Fruit fly (Drosophila melanogaster) whole organism, prepupa: ENCODE results near the gene Chchd2.

Experiments
- Blimp-1 ChIP-seq: fragments of 200-800 bp; sonication (Bioruptor generic); optimal IDR thresholded peaks from 3 replicates; lab custom pipeline; 2017; ENCODE audit warnings: missing biosample characterization, missing genetic modification characterization, mild to moderate bottlenecking, moderate library complexity, missing genetic modification reagents
- CG9139 ChIP-seq: fragments of 200-800 bp; sonication (Bioruptor generic); optimal IDR thresholded peaks from 3 replicates; lab custom pipeline; 2017; ENCODE audit warnings: missing biosample characterization, mild to moderate bottlenecking, missing genetic modification characterization
- Eip93F ChIP-seq: fragments of 200-800 bp; sonication (Bioruptor generic); optimal IDR thresholded peaks from 2 replicates; lab custom pipeline; 2016; ENCODE audit warnings: missing biosample characterization, mild to moderate bottlenecking, missing genetic modification characterization
- Ets21C ChIP-seq: fragments of 200-800 bp; sonication (Bioruptor generic); optimal IDR thresholded peaks from 3 replicates; lab custom pipeline; 2016; ENCODE audit warnings: missing biosample characterization, missing genetic modification characterization
- Hr38 ChIP-seq: sonication (Bioruptor generic); optimal IDR thresholded peaks from 2 replicates; lab custom pipeline; 2016; ENCODE audit warnings: missing biosample characterization, missing genetic modification characterization
- Hr39 ChIP-seq: fragments of 200-800 bp; sonication (Bioruptor generic); optimal IDR thresholded peaks from 2 replicates; lab custom pipeline; 2016; ENCODE audit warnings: missing biosample characterization, missing genetic modification characterization

DNA sequence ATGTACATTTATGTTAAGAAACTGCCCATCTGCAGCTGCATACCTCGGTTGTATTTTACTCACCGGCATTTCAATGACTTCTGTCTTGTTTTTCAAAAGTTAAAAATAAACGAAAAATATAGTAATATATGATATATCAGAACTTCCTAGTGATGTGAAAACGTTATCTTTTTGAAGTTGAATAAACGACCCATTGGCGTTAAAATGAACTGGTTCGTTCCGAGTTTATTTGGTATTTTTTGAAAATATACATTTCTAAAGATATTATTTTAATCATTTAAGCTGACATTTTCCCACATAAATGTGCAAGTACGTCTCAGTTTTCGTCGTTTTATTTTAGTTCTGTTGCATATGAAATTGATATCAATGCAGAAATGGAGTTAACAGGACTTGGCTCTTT lies 43.1 kb upstream of the Chchd2 start, which contains the start of gene Arpc3B:
- TF ChIP-seq Ets21C (GFP tag; lab: Kevin White, UChicago), result no peak
- no peak for TF ChIP-seq Hr39
- no peak for TF ChIP-seq CG9139 (GFP tag; lab: Kevin White, UChicago)
- TF ChIP-seq Blimp-1 (GFP tag; lab: Kevin White, UChicago), result no peak
- no peak for TF ChIP-seq Eip93F (GFP tag; lab: Kevin White, UChicago)
- TF ChIP-seq Hr38 (GFP tag; lab: Kevin White, UChicago), result no peak
